Fruit fly (Drosophila melanogaster) Kc167 (cell line): ENCODE measurements around the gene drpr.

Experiments
- Sin3A ChIP-seq: fragments of >200 bp; optimal IDR thresholded peaks from 2 replicates; lab custom pipeline; 2018; ENCODE audit warnings: missing external identifiers
- h ChIP-seq: fragments of >200 bp; optimal IDR thresholded peaks from 3 replicates; lab custom pipeline; 2018; ENCODE audit warnings: missing external identifiers
- insv ChIP-seq: fragments of >200 bp; optimal IDR thresholded peaks from 3 replicates; lab custom pipeline; 2018; ENCODE audit warnings: missing external identifiers
- psq ChIP-seq: fragments of >200 bp; optimal IDR thresholded peaks from 2 replicates; lab custom pipeline; 2017; ENCODE audit warnings: missing external identifiers
- ttk ChIP-seq: sonication (Bioruptor generic); optimal IDR thresholded peaks from 2 replicates; lab custom pipeline; 2017; ENCODE audit warnings: missing external identifiers

DNA sequence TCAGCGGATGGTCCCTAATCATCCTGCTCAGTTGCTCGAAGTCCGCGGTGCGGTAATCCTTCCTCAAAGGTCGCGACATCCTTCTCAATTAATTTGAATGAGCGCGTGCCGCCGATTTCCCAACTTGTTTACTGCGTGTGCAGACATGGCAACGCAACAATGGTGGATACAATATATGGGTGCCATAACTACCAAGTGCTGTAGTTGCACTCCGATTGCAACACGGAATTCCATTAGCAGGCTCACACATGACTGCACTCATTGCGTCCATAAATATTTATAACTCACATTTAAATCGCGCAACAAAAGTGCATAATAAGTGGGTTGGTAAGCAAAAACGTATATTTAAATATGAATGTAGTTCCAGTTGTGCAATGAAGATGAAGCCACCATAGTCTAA lies 58.3 kb downstream of the drpr start, which contains the start of gene CG13930:
- TF ChIP-seq psq (lab: Kevin White, UChicago) (no peak), insv (lab: Kevin White, UChicago) (no peak), h (lab: Kevin White, UChicago) (no peak), ttk (lab: Kevin White, UChicago) (no peak), Sin3A (lab: Kevin White, UChicago) (no peak)
